Fruit fly (Drosophila melanogaster): ENCODE results near the gene CG42502.

Gene CG42502

dm6 chr2L:18858661-18859532 is 47.8 kb upstream of the CG42502 start, which contains the start of the genes CG10602 and mRpL13 (continued):
- peak; percentile 93 for TF ChIP-seq CG8478 (optimal IDR thresholded peaks at IDR 0.05)
- TF ChIP-seq E2f2 (GFP tag; IDR thresholded peaks at IDR 0.05) = peak; percentile 55; the same call in 1 of the 2 replicates
- no peak for TF ChIP-seq NC2α (GFP tag; optimal IDR thresholded peaks at IDR 0.05)
- TF ChIP-seq CG12219 (GFP tag; optimal IDR thresholded peaks at IDR 0.05) = no peak
- TF ChIP-seq NFAT (GFP tag; IDR thresholded peaks at IDR 0.05) = no peak
- no peak for TF ChIP-seq Atf3 (GFP tag; optimal IDR thresholded peaks at IDR 0.05)
- no peak for TF ChIP-seq Ada2b (GFP tag; IDR thresholded peaks at IDR 0.05)
- TF ChIP-seq Nf-YB (GFP tag; optimal IDR thresholded peaks at IDR 0.05) = no peak
- peak; percentile 36; the same call in 1 of the 2 replicates for TF ChIP-seq CG13287 (GFP tag; IDR thresholded peaks at IDR 0.05; ENCODE audit: partially characterized antibody)
- no peak for TF ChIP-seq ind (GFP tag; optimal IDR thresholded peaks at IDR 0.05)
- no peak; the same call in 2 of the 3 replicates for TF ChIP-seq CG6791 (GFP tag; IDR thresholded peaks at IDR 0.05; ENCODE audit: partially characterized antibody)
- TF ChIP-seq nerfin-1 (tag; optimal IDR thresholded peaks at IDR 0.05) = no peak
- TF ChIP-seq gcm (GFP tag; optimal IDR thresholded peaks at IDR 0.05) = no peak
- TF ChIP-seq CG12391 (tag; optimal IDR thresholded peaks at IDR 0.05) = peak; percentile 29
- TF ChIP-seq ab (GFP tag; optimal IDR thresholded peaks at IDR 0.05) = no peak
- TF ChIP-seq dati (GFP tag; IDR thresholded peaks at IDR 0.05) = no peak
- peak; percentile 73; the same call in 1 of the 2 replicates for TF ChIP-seq CG42726 (GFP tag; IDR thresholded peaks at IDR 0.05; ENCODE audit: partially characterized antibody)
- TF ChIP-seq Myb (GFP tag; optimal IDR thresholded peaks at IDR 0.05) = peak; percentile 72
- no peak for TF ChIP-seq CG3726 (GFP tag; IDR thresholded peaks at IDR 0.05)
- TF ChIP-seq CG10543 (GFP tag; optimal IDR thresholded peaks at IDR 0.05) = no peak
- TF ChIP-seq Hand (GFP tag; optimal IDR thresholded peaks at IDR 0.05) = no peak
- TF ChIP-seq tup (GFP tag; optimal IDR thresholded peaks at IDR 0.05) = no peak
- no peak for TF ChIP-seq CG17385 (GFP tag; optimal IDR thresholded peaks at IDR 0.05)
- TF ChIP-seq CG12155 (GFP tag; optimal IDR thresholded peaks at IDR 0.05) = peak; percentile 21
- TF ChIP-seq sug (tag; optimal IDR thresholded peaks at IDR 0.05) = peak; percentile 47
- TF ChIP-seq repo (GFP tag; optimal IDR thresholded peaks at IDR 0.05) = no peak
- no peak for TF ChIP-seq Atf-2 (GFP tag; optimal IDR thresholded peaks at IDR 0.05)
- TF ChIP-seq bsh (GFP tag; optimal IDR thresholded peaks at IDR 0.05) = no peak
- TF ChIP-seq zfh2 (GFP tag; optimal IDR thresholded peaks at IDR 0.05) = peak; percentile 39
- no peak for TF ChIP-seq CG4820 (GFP tag; optimal IDR thresholded peaks at IDR 0.05)
- TF ChIP-seq ems (GFP tag; optimal IDR thresholded peaks at IDR 0.05) = no peak
- TF ChIP-seq Ssrp (tag; optimal IDR thresholded peaks at IDR 0.05) = no peak
- TF ChIP-seq Hr78 (GFP tag; optimal IDR thresholded peaks at IDR 0.05) = peak in 1 of 2 experiments; percentile 25
- no peak for TF ChIP-seq seq (GFP tag; IDR thresholded peaks at IDR 0.05)
- no peak for TF ChIP-seq fru (optimal IDR thresholded peaks at IDR 0.05)
- TF ChIP-seq Xrp1 (GFP tag; IDR thresholded peaks at IDR 0.05) = 0 out of 2 replicates have a peak, but pooled peaks have one; percentile 4
- TF ChIP-seq CG8281 (tag; optimal IDR thresholded peaks at IDR 0.05) = no peak
- TF ChIP-seq MTF-1 (GFP tag; optimal IDR thresholded peaks at IDR 0.05; ENCODE audit: borderline replicate concordance) = no peak
- no peak for TF ChIP-seq Mes4 (GFP tag; optimal IDR thresholded peaks at IDR 0.05)
- peak; percentile 74 for TF ChIP-seq sens (GFP tag)
- TF ChIP-seq gem (tag; optimal IDR thresholded peaks at IDR 0.05) = peak; percentile 19
- TF ChIP-seq CG17829 (tag; optimal IDR thresholded peaks at IDR 0.05) = peak; percentile 72
- no peak for TF ChIP-seq tll (GFP tag; optimal IDR thresholded peaks at IDR 0.05)
- no peak for TF ChIP-seq Trl (optimal IDR thresholded peaks at IDR 0.05)
- no peak for TF ChIP-seq Trl (GFP tag; optimal IDR thresholded peaks at IDR 0.05)
- TF ChIP-seq CG32767 (GFP tag; IDR thresholded peaks at IDR 0.05) = no peak
- TF ChIP-seq Atf6 (GFP tag; IDR thresholded peaks at IDR 0.05) = no peak
- no peak for TF ChIP-seq CG17802 (tag; optimal IDR thresholded peaks at IDR 0.05)
- TF ChIP-seq unpg (GFP tag; optimal IDR thresholded peaks at IDR 0.05) = no peak
